5 fruit fly cellular contexts compared by ENCODE assay signal in the genomic region with DNA sequence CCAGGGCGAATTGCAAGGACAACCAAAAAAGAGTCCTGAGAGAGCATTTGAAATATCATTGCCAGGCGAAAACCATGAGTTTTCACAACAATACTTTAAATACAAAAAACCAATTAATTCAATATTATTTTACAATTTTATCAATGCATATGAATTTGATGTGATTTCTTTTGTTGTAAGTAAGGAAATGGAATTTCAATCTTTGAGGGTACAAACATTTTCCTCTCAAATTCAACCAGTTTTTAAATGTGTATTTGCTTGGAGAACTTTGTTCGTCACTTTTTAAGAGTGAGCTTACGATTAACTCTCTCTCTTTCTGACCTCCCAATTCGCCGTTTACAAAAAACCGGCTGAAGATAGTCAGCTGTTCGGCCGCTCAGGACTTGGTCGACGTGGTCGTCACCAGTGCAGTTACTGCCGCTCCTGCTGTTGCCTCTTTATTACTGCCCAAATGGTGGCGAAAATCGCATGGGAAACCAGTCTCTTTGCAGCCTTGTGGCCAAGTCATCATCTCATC.
TF ChIP-seq lines count a peak whose summit lies in the region.

No protein-coding gene starts in this region.

- no peak for TF ChIP-seq CTCF in whole organism, embryonic (GFP tag; optimal IDR thresholded peaks at IDR 0.05; lab: Kevin White, UChicago)

TF ChIP-seq in whole organism, adult, 20 proteins besides CTCF, POLR2A, EP300 and RAD21 (continues in another document):
- TF ChIP-seq cnc (optimal IDR thresholded peaks at IDR 0.05; lab: Kevin White, UChicago) (no peak), tj (GFP tag; optimal IDR thresholded peaks at IDR 0.05; lab: Kevin White, UChicago) (no peak), CG33017 (tag; optimal IDR thresholded peaks at IDR 0.05; lab: Kevin White, UChicago) (peak; percentile 68), CG7045 (GFP tag; optimal IDR thresholded peaks at IDR 0.05; lab: Kevin White, UChicago) (peak; percentile 83), bab1 (GFP tag; optimal IDR thresholded peaks at IDR 0.05; lab: Kevin White, UChicago) (no peak), CG11617 (GFP tag; optimal IDR thresholded peaks at IDR 0.05; lab: Kevin White, UChicago) (peak; percentile 44), toe (GFP tag; optimal IDR thresholded peaks at IDR 0.05; lab: Kevin White, UChicago) (peak; percentile 41), Mnt (GFP tag; optimal IDR thresholded peaks at IDR 0.05; lab: Kevin White, UChicago) (no peak), CG1620 (GFP tag; optimal IDR thresholded peaks at IDR 0.05; lab: Kevin White, UChicago) (no peak), ovo (GFP tag; optimal IDR thresholded peaks at IDR 0.05; lab: Kevin White, UChicago) (no peak), CG7101 (tag; optimal IDR thresholded peaks at IDR 0.05; lab: Kevin White, UChicago) (peak; percentile 54), Hr96 (GFP tag; optimal IDR thresholded peaks at IDR 0.05; lab: Kevin White, UChicago) (peak; percentile 12), kay (GFP tag; lab: Kevin White, UChicago; ENCODE audit: borderline replicate concordance) (no peak), CG12768 (GFP tag; optimal IDR thresholded peaks at IDR 0.05; lab: Kevin White, UChicago) (peak; percentile 63), pad (GFP tag; optimal IDR thresholded peaks at IDR 0.05; lab: Kevin White, UChicago) (no peak), CG14711 (tag; optimal IDR thresholded peaks at IDR 0.05; lab: Kevin White, UChicago) (peak; percentile 57), Crg-1 (GFP tag; optimal IDR thresholded peaks at IDR 0.05; lab: Kevin White, UChicago) (no peak)

TF ChIP-seq in whole organism, embryonic, 481 proteins besides CTCF, POLR2A, EP300 and RAD21 (continues in another document):
- TF ChIP-seq CG4617 (GFP tag; optimal IDR thresholded peaks at IDR 0.05; lab: Kevin White, UChicago; ENCODE audit: borderline replicate concordance): no peak
- no peak for TF ChIP-seq Sry-β (GFP tag; optimal IDR thresholded peaks at IDR 0.05; lab: Kevin White, UChicago)
- TF ChIP-seq vfl (GFP tag; optimal IDR thresholded peaks at IDR 0.05; lab: Kevin White, UChicago): no peak
- TF ChIP-seq Nf-YC (tag; optimal IDR thresholded peaks at IDR 0.05; lab: Kevin White, UChicago): peak; percentile 19
- no peak for TF ChIP-seq Ravus (GFP tag; IDR thresholded peaks at IDR 0.05; lab: Robert Waterston, UW)
- TF ChIP-seq CG7786 (GFP tag; optimal IDR thresholded peaks at IDR 0.05; lab: Kevin White, UChicago): no peak
- TF ChIP-seq CG13424 (tag; optimal IDR thresholded peaks at IDR 0.05; lab: Kevin White, UChicago): peak; percentile 72
- no peak for TF ChIP-seq CG3065 (GFP tag; optimal IDR thresholded peaks at IDR 0.05; lab: Kevin White, UChicago)
- TF ChIP-seq ken (GFP tag; IDR thresholded peaks at IDR 0.05; lab: Robert Waterston, UW): no peak
- no peak for TF ChIP-seq D (optimal IDR thresholded peaks at IDR 0.05; lab: Kevin White, UChicago)
- TF ChIP-seq D (GFP tag; optimal IDR thresholded peaks at IDR 0.05; lab: Kevin White, UChicago): no peak
- no peak for TF ChIP-seq dm (GFP tag; optimal IDR thresholded peaks at IDR 0.05; lab: Kevin White, UChicago)
- TF ChIP-seq gfzf (GFP tag; optimal IDR thresholded peaks at IDR 0.05; lab: Kevin White, UChicago): no peak
- no peak for TF ChIP-seq Gug (GFP tag; IDR thresholded peaks at IDR 0.05; lab: Robert Waterston, UW)
- no peak for TF ChIP-seq fu2 (GFP tag; optimal IDR thresholded peaks at IDR 0.05; lab: Kevin White, UChicago)
- no peak for TF ChIP-seq inv (GFP tag; IDR thresholded peaks at IDR 0.05; lab: Robert Waterston, UW; ENCODE audit: partially characterized antibody)
- no peak for TF ChIP-seq cg (GFP tag; optimal IDR thresholded peaks at IDR 0.05; lab: Kevin White, UChicago)
- no peak for TF ChIP-seq fd96Cb (tag; optimal IDR thresholded peaks at IDR 0.05; lab: Kevin White, UChicago)

TF ChIP-seq in whole organism, prepupa, 60 proteins besides CTCF, POLR2A, EP300 and RAD21 (continues in another document):
- TF ChIP-seq CG6808 (GFP tag; optimal IDR thresholded peaks at IDR 0.05; lab: Kevin White, UChicago) (peak; percentile 25), CG8632 (GFP tag; optimal IDR thresholded peaks at IDR 0.05; lab: Kevin White, UChicago) (peak; percentile 64), lz (GFP tag; optimal IDR thresholded peaks at IDR 0.05; lab: Kevin White, UChicago) (peak; percentile 53), pdm3 (GFP tag; optimal IDR thresholded peaks at IDR 0.05; lab: Kevin White, UChicago) (peak; percentile 59), Lpt (GFP tag; optimal IDR thresholded peaks at IDR 0.05; lab: Kevin White, UChicago) (peak; percentile 11), CG11762 (GFP tag; optimal IDR thresholded peaks at IDR 0.05; lab: Kevin White, UChicago; ENCODE audit: insufficient read depth) (peak; percentile 55), Ets21C (GFP tag; optimal IDR thresholded peaks at IDR 0.05; lab: Kevin White, UChicago) (no peak), Blimp-1 (GFP tag; optimal IDR thresholded peaks at IDR 0.05; lab: Kevin White, UChicago) (no peak), net (GFP tag; optimal IDR thresholded peaks at IDR 0.05; lab: Kevin White, UChicago) (peak; percentile 69), CG3919 (GFP tag; optimal IDR thresholded peaks at IDR 0.05; lab: Kevin White, UChicago) (peak; percentile 73), CG34406 (GFP tag; optimal IDR thresholded peaks at IDR 0.05; lab: Kevin White, UChicago) (peak; percentile 58), CG16779 (tag; optimal IDR thresholded peaks at IDR 0.05; lab: Kevin White, UChicago) (peak; percentile 44), Hr4 (GFP tag; optimal IDR thresholded peaks at IDR 0.05; lab: Kevin White, UChicago) (peak; percentile 63), CG8119 (GFP tag; IDR thresholded peaks at IDR 0.05; lab: Robert Waterston, UW) (peak; percentile 65; the same call in 2 of the 3 replicates), Hr38 (GFP tag; optimal IDR thresholded peaks at IDR 0.05; lab: Kevin White, UChicago) (no peak), spab (GFP tag; optimal IDR thresholded peaks at IDR 0.05; lab: Kevin White, UChicago) (peak; percentile 44), CG6792 (GFP tag; optimal IDR thresholded peaks at IDR 0.05; lab: Kevin White, UChicago) (peak; percentile 35), cyc (GFP tag; optimal IDR thresholded peaks at IDR 0.05; lab: Kevin White, UChicago) (peak; percentile 56)

TF ChIP-seq in whole organism, pupa, 21 proteins besides CTCF, POLR2A, EP300 and RAD21 (continues in another document):
- TF ChIP-seq CG15710 (tag; optimal IDR thresholded peaks at IDR 0.05; lab: Kevin White, UChicago) (peak; percentile 58), CG8159 (tag; optimal IDR thresholded peaks at IDR 0.05; lab: Kevin White, UChicago) (peak; percentile 73), D1 (tag; optimal IDR thresholded peaks at IDR 0.05; lab: Kevin White, UChicago) (peak; percentile 15), CG4496 (GFP tag; IDR thresholded peaks at IDR 0.05; lab: Robert Waterston, UW) (peak; percentile 39; the same call in 1 of the 3 replicates), EcR (GFP tag; optimal IDR thresholded peaks at IDR 0.05; lab: Kevin White, UChicago) (no peak), gl (tag; optimal IDR thresholded peaks at IDR 0.05; lab: Kevin White, UChicago) (peak; percentile 4), CG14655 (GFP tag; optimal IDR thresholded peaks at IDR 0.05; lab: Kevin White, UChicago) (peak; percentile 56), CG9948 (tag; optimal IDR thresholded peaks at IDR 0.05; lab: Kevin White, UChicago) (peak; percentile 73), Snoo (tag; optimal IDR thresholded peaks at IDR 0.05; lab: Kevin White, UChicago) (peak; percentile 45), CG12605 (GFP tag; IDR thresholded peaks at IDR 0.05; lab: Robert Waterston, UW) (peak; percentile 17; the same call in 1 of the 2 replicates), CG10348 (GFP tag; IDR thresholded peaks at IDR 0.05; lab: Robert Waterston, UW) (no peak), rn (GFP tag; IDR thresholded peaks at IDR 0.05; lab: Robert Waterston, UW) (no peak), Pif1A (GFP tag; optimal IDR thresholded peaks at IDR 0.05; lab: Kevin White, UChicago) (peak; percentile 71), Pif1B (GFP tag; optimal IDR thresholded peaks at IDR 0.05; lab: Kevin White, UChicago) (peak; percentile 50), CG17806 (tag; optimal IDR thresholded peaks at IDR 0.05; lab: Kevin White, UChicago) (peak; percentile 76), Ets98B (GFP tag; IDR thresholded peaks at IDR 0.05; lab: Robert Waterston, UW) (peak; percentile 54), CG34367 (tag; optimal IDR thresholded peaks at IDR 0.05; lab: Kevin White, UChicago) (peak; percentile 56), CG13204 (GFP tag; optimal IDR thresholded peaks at IDR 0.05; lab: Kevin White, UChicago) (no peak), CG8301 (tag; optimal IDR thresholded peaks at IDR 0.05; lab: Kevin White, UChicago) (peak; percentile 54)

TF ChIP-seq in whole organism, wandering third instar larva, 38 proteins besides CTCF, POLR2A, EP300 and RAD21 (continues in another document):
- no peak for TF ChIP-seq CrebA (GFP tag; optimal IDR thresholded peaks at IDR 0.05; lab: Kevin White, UChicago; ENCODE audit: borderline replicate concordance)
- TF ChIP-seq woc (GFP tag; optimal IDR thresholded peaks at IDR 0.05; lab: Kevin White, UChicago): peak; percentile 56
- peak; percentile 57 for TF ChIP-seq psq (GFP tag; optimal IDR thresholded peaks at IDR 0.05; lab: Kevin White, UChicago)
- TF ChIP-seq ey (GFP tag; optimal IDR thresholded peaks at IDR 0.05; lab: Kevin White, UChicago): peak; percentile 52
- TF ChIP-seq GATAd (GFP tag; optimal IDR thresholded peaks at IDR 0.05; lab: Kevin White, UChicago): no peak
- no peak for TF ChIP-seq CG9705 (GFP tag; optimal IDR thresholded peaks at IDR 0.05; lab: Kevin White, UChicago)
- peak in 1 of 2 experiments; percentile 79 for TF ChIP-seq foxo (GFP tag; optimal IDR thresholded peaks at IDR 0.05; lab: Kevin White, UChicago)
- no peak for TF ChIP-seq Jra (GFP tag; optimal IDR thresholded peaks at IDR 0.05; lab: Kevin White, UChicago)
- TF ChIP-seq brk (GFP tag; optimal IDR thresholded peaks at IDR 0.05; lab: Kevin White, UChicago): peak; percentile 67
- no peak for TF ChIP-seq Abd-B (GFP tag; optimal IDR thresholded peaks at IDR 0.05; lab: Kevin White, UChicago)
- peak; percentile 99 for TF ChIP-seq fru (GFP tag; optimal IDR thresholded peaks at IDR 0.05; lab: Kevin White, UChicago)
- TF ChIP-seq rgr (GFP tag; optimal IDR thresholded peaks at IDR 0.05; lab: Kevin White, UChicago): peak; percentile 71
- TF ChIP-seq Hnf4 (GFP tag; optimal IDR thresholded peaks at IDR 0.05; lab: Kevin White, UChicago): peak; percentile 17
- TF ChIP-seq br (GFP tag; optimal IDR thresholded peaks at IDR 0.05; lab: Kevin White, UChicago): peak; percentile 45
- TF ChIP-seq Rel (GFP tag; optimal IDR thresholded peaks at IDR 0.05; lab: Kevin White, UChicago): no peak
- TF ChIP-seq Rel (tag; optimal IDR thresholded peaks at IDR 0.05; lab: Kevin White, UChicago): no peak
- TF ChIP-seq Sp1 (GFP tag; optimal IDR thresholded peaks at IDR 0.05; lab: Kevin White, UChicago): peak; percentile 66
- TF ChIP-seq sv (GFP tag; optimal IDR thresholded peaks at IDR 0.05; lab: Kevin White, UChicago): no peak
- no peak for TF ChIP-seq CG32264 (GFP tag; optimal IDR thresholded peaks at IDR 0.05; lab: Kevin White, UChicago)
- TF ChIP-seq usp (GFP tag; optimal IDR thresholded peaks at IDR 0.05; lab: Kevin White, UChicago): no peak
- TF ChIP-seq dsf (GFP tag; optimal IDR thresholded peaks at IDR 0.05; lab: Kevin White, UChicago; ENCODE audit: borderline replicate concordance): no peak
- TF ChIP-seq h (GFP tag; optimal IDR thresholded peaks at IDR 0.05; lab: Kevin White, UChicago): peak; percentile 90
